Worm (Caenorhabditis elegans): ENCODE data around the gene lst-2.

- peak; percentile 59 for TF ChIP-seq egl-27 (tag; optimal IDR thresholded peaks at IDR 0.05)
- TF ChIP-seq ama-1 (optimal IDR thresholded peaks at IDR 0.05), result peak; percentile 22
- peak; percentile 92 for TF ChIP-seq skn-1 (tag; optimal IDR thresholded peaks at IDR 0.05)
- no peak for TF ChIP-seq ztf-11 (tag; optimal IDR thresholded peaks at IDR 0.05)
- peak; percentile 98 for TF ChIP-seq nhr-25 (tag; optimal IDR thresholded peaks at IDR 0.05)
Measured at ce11 chrX:4388834-4389409, 5.8 kb upstream of the lst-2 start, which contains the start of gene dpy-23.
